Fruit fly (Drosophila melanogaster) whole organism, embryonic: ENCODE measurements around the gene DIP-alpha.

Experiments
- Blimp-1 ChIP-seq: fragments of 200-800 bp; sonication (Bioruptor generic); optimal IDR thresholded peaks from 3 replicates; lab custom pipeline; 2018; ENCODE audit warnings: missing biosample characterization, missing genetic modification characterization, mild to moderate bottlenecking, moderate library complexity, missing genetic modification reagents
- CG10565 ChIP-seq: fragments of 200-800 bp; sonication (Bioruptor generic); optimal IDR thresholded peaks from 3 replicates; lab custom pipeline; 2016; ENCODE audit warnings: missing biosample characterization, mild to moderate bottlenecking, missing genetic modification characterization
- CG10959 ChIP-seq: fragments of 200-800 bp; sonication (Bioruptor generic); IDR thresholded peaks from 2 replicates; pipeline ENCODE4 v1.3.6; 2022; ENCODE audit warnings: missing biosample characterization, missing genetic modification characterization
- CG12744 ChIP-seq: fragments of 200-800 bp; sonication (Bioruptor generic); optimal IDR thresholded peaks from 2 replicates; lab custom pipeline; 2016; ENCODE audit warnings: missing biosample characterization, missing genetic modification characterization
- CG14014 ChIP-seq: fragments of 200-800 bp; sonication (Bioruptor generic); IDR thresholded peaks from 2 replicates; pipeline ENCODE4 v1.3.6; 2022; ENCODE audit warnings: missing biosample characterization, missing genetic modification characterization
- CG14667 ChIP-seq: fragments of 200-800 bp; sonication (Bioruptor generic); IDR thresholded peaks from 2 replicates; pipeline ENCODE4 v1.3.6; 2022; ENCODE audit warnings: missing biosample characterization, missing genetic modification characterization
- CG14860 ChIP-seq: fragments of 200-800 bp; sonication (Bioruptor generic); IDR thresholded peaks from 3 replicates; pipeline ENCODE4 v1.3.6; 2022; ENCODE audit warnings: missing biosample characterization, missing genetic modification characterization; ENCODE audit not compliant: partially characterized antibody
- CG14965 ChIP-seq: fragments of 200-800 bp; sonication (Bioruptor generic); optimal IDR thresholded peaks from 2 replicates; lab custom pipeline; 2016; ENCODE audit warnings: missing biosample characterization, missing genetic modification characterization, borderline replicate concordance
- CG16815 ChIP-seq: fragments of 200-800 bp; sonication (Bioruptor generic); optimal IDR thresholded peaks from 3 replicates; lab custom pipeline; 2017; ENCODE audit warnings: missing biosample characterization, mild to moderate bottlenecking, missing genetic modification characterization
- CG17359 ChIP-seq: fragments of 200-800 bp; sonication (Bioruptor generic); optimal IDR thresholded peaks from 3 replicates; lab custom pipeline; 2018; ENCODE audit warnings: missing biosample characterization, mild to moderate bottlenecking, missing genetic modification characterization, moderate library complexity
- CG17361 ChIP-seq: fragments of 200-800 bp; sonication (Bioruptor generic); IDR thresholded peaks from 3 replicates; pipeline ENCODE4 v1.3.6; 2022; ENCODE audit warnings: missing biosample characterization, missing genetic modification characterization
- CG17829 ChIP-seq: fragments of 200-800 bp; optimal IDR thresholded peaks from 2 replicates; lab custom pipeline; 2019; ENCODE audit warnings: missing biosample characterization, mild to moderate bottlenecking, missing genetic modification characterization, moderate library complexity
- CG18599 ChIP-seq: fragments of 200-800 bp; sonication (Bioruptor generic); optimal IDR thresholded peaks from 3 replicates; lab custom pipeline; 2017; ENCODE audit warnings: missing biosample characterization, missing genetic modification characterization, mild to moderate bottlenecking, moderate library complexity, missing genetic modification reagents
- CG31365 ChIP-seq: fragments of 200-800 bp; sonication (Bioruptor generic); optimal IDR thresholded peaks from 2 replicates; lab custom pipeline; 2018; ENCODE audit warnings: missing biosample characterization, mild to moderate bottlenecking, missing genetic modification characterization
- CG31388 ChIP-seq: fragments of 200-800 bp; sonication (Bioruptor generic); optimal IDR thresholded peaks from 2 replicates; lab custom pipeline; 2016; ENCODE audit warnings: missing biosample characterization, missing genetic modification characterization
- CG3847 ChIP-seq: fragments of 200-800 bp; sonication (Bioruptor generic); IDR thresholded peaks from 2 replicates; pipeline ENCODE4 v1.3.6; 2022; ENCODE audit warnings: missing biosample characterization, missing genetic modification characterization
- CG4424 ChIP-seq: fragments of 200-800 bp; sonication (Bioruptor generic); optimal IDR thresholded peaks from 3 replicates; lab custom pipeline; 2016; ENCODE audit warnings: missing biosample characterization, missing genetic modification characterization
- CG6813 ChIP-seq: fragments of 200-800 bp; sonication (Bioruptor generic); optimal IDR thresholded peaks from 2 replicates; lab custom pipeline; 2017; ENCODE audit warnings: missing biosample characterization, missing genetic modification characterization, mild to moderate bottlenecking, moderate library complexity, missing genetic modification reagents
- CG9932 ChIP-seq: fragments of 200-800 bp; sonication (Bioruptor generic); IDR thresholded peaks from 2 replicates; pipeline ENCODE4 v1.3.6; 2022; ENCODE audit warnings: missing biosample characterization, missing genetic modification characterization
- Gsc ChIP-seq: fragments of 200-800 bp; sonication (Bioruptor generic); IDR thresholded peaks from 2 replicates; pipeline ENCODE4 v1.3.6; 2022; ENCODE audit warnings: missing biosample characterization, missing genetic modification characterization
- Hsf ChIP-seq: fragments of 200-800 bp; sonication (Bioruptor generic); optimal IDR thresholded peaks from 3 replicates; lab custom pipeline; 2016; ENCODE audit warnings: missing biosample characterization, missing genetic modification characterization
- Jarid2 ChIP-seq: fragments of 200-800 bp; sonication (Bioruptor generic); optimal IDR thresholded peaks from 3 replicates; lab custom pipeline; 2017; ENCODE audit warnings: mild to moderate bottlenecking, missing biosample characterization, missing genetic modification reagents, missing genetic modification characterization
- Max ChIP-seq: fragments of 200-800 bp; sonication (Bioruptor generic); optimal IDR thresholded peaks from 2 replicates; lab custom pipeline; 2016; ENCODE audit warnings: missing biosample characterization, mild to moderate bottlenecking, missing genetic modification characterization
- Mrtf ChIP-seq: fragments of 200-800 bp; sonication (Bioruptor generic); IDR thresholded peaks from 3 replicates; pipeline ENCODE4 v1.3.6; 2022; ENCODE audit warnings: missing biosample characterization, missing genetic modification characterization
- Oaz ChIP-seq: fragments of 200-800 bp; sonication (Bioruptor generic); IDR thresholded peaks from 2 replicates; pipeline ENCODE4 v1.3.6; 2022; ENCODE audit warnings: missing biosample characterization, missing genetic modification characterization
- PHDP ChIP-seq: fragments of 200-800 bp; sonication (Bioruptor generic); optimal IDR thresholded peaks from 3 replicates; lab custom pipeline; 2018; ENCODE audit warnings: missing biosample characterization, mild to moderate bottlenecking, missing genetic modification characterization, moderate library complexity
- Ravus ChIP-seq: fragments of 200-800 bp; sonication (Bioruptor generic); IDR thresholded peaks from 2 replicates; pipeline ENCODE4 v1.3.6; 2022; ENCODE audit warnings: missing biosample characterization, missing genetic modification characterization
- Rfx ChIP-seq: fragments of 200-800 bp; sonication (Bioruptor generic); IDR thresholded peaks from 2 replicates; pipeline ENCODE4 v1.3.6; 2022; ENCODE audit warnings: missing biosample characterization, missing genetic modification characterization
- TFAM ChIP-seq: fragments of 200-800 bp; sonication (Bioruptor generic); optimal IDR thresholded peaks from 2 replicates; lab custom pipeline; 2017; ENCODE audit warnings: missing biosample characterization, missing genetic modification characterization, inconsistent platforms
- ab ChIP-seq: fragments of 200-800 bp; sonication (Bioruptor generic); optimal IDR thresholded peaks from 2 replicates; lab custom pipeline; 2016; ENCODE audit warnings: missing biosample characterization, missing genetic modification characterization
- al ChIP-seq: fragments of 200-800 bp; sonication (Bioruptor generic); IDR thresholded peaks from 2 replicates; pipeline ENCODE4 v1.3.6; 2022; ENCODE audit warnings: missing biosample characterization, missing genetic modification characterization
- ash1 ChIP-seq: fragments of 200-800 bp; sonication (Bioruptor generic); optimal IDR thresholded peaks from 2 replicates; lab custom pipeline; 2018; ENCODE audit warnings: missing biosample characterization, mild to moderate bottlenecking, missing genetic modification characterization
- chm ChIP-seq: fragments of 200-800 bp; sonication (Bioruptor generic); IDR thresholded peaks from 2 replicates; pipeline ENCODE4 v1.3.6; 2022; ENCODE audit warnings: missing biosample characterization, missing genetic modification characterization
- ems ChIP-seq: fragments of 200-800 bp; sonication (Bioruptor generic); optimal IDR thresholded peaks from 3 replicates; lab custom pipeline; 2016; ENCODE audit warnings: missing biosample characterization, missing genetic modification characterization
- esg ChIP-seq: fragments of 200-800 bp; sonication (Bioruptor generic); conservative IDR thresholded peaks from 2 replicates; pipeline ENCODE4 v1.3.6; 2022; ENCODE audit warnings: missing biosample characterization, missing genetic modification characterization
- fu2 ChIP-seq: fragments of 200-800 bp; sonication (Bioruptor generic); optimal IDR thresholded peaks from 2 replicates; lab custom pipeline; 2016; ENCODE audit warnings: missing biosample characterization, missing genetic modification characterization
- gt ChIP-seq: fragments of 200-800 bp; sonication (Bioruptor generic); IDR thresholded peaks from 2 replicates; pipeline ENCODE4 v1.3.6; 2022; ENCODE audit warnings: missing biosample characterization, missing genetic modification characterization
- hb ChIP-seq: fragments of 200-800 bp; sonication (Bioruptor generic); IDR thresholded peaks from 3 replicates; pipeline ENCODE4 v1.3.6; 2022; ENCODE audit warnings: missing biosample characterization, missing genetic modification characterization; ENCODE audit not compliant: partially characterized antibody
- kah ChIP-seq: fragments of 200-800 bp; sonication (Bioruptor generic); optimal IDR thresholded peaks from 2 replicates; lab custom pipeline; 2018; ENCODE audit warnings: missing biosample characterization, mild to moderate bottlenecking, missing genetic modification characterization
- mirr ChIP-seq: fragments of 200-800 bp; sonication (Bioruptor generic); optimal IDR thresholded peaks from 3 replicates; lab custom pipeline; 2018; ENCODE audit warnings: missing biosample characterization, mild to moderate bottlenecking, missing genetic modification characterization
- nerfin-1 ChIP-seq: fragments of 200-800 bp; sonication (Bioruptor generic); optimal IDR thresholded peaks from 3 replicates; lab custom pipeline; 2019; ENCODE audit warnings: missing biosample characterization, mild to moderate bottlenecking, missing genetic modification characterization, moderate library complexity
- org-1 ChIP-seq: fragments of 200-800 bp; sonication (Bioruptor generic); optimal IDR thresholded peaks from 2 replicates; lab custom pipeline; 2017; ENCODE audit warnings: missing biosample characterization, missing genetic modification characterization
- pan ChIP-seq, 4 experiments: fragments of >200 bp in 3 of 4; fragments of 200-800 bp in 1 of 4; sonication (Bioruptor generic) in 1 of 4; optimal IDR thresholded peaks in 3 of 4; IDR thresholded peaks in 1 of 4; 2 replicates each; pipeline versions ENCODE4 v1.3.6 to Lab custom; 2017 to 2022; ENCODE audit warnings: missing biosample characterization in 2 of 4, missing genetic modification characterization in 2 of 4, mixed read lengths in 1 of 4
- pzg ChIP-seq: fragments of 200-800 bp; sonication (Bioruptor generic); optimal IDR thresholded peaks from 3 replicates; lab custom pipeline; 2018; ENCODE audit warnings: missing biosample characterization, mild to moderate bottlenecking, missing genetic modification characterization, moderate library complexity
- schlank ChIP-seq: fragments of 200-800 bp; sonication (Bioruptor generic); optimal IDR thresholded peaks from 2 replicates; lab custom pipeline; 2018; ENCODE audit warnings: missing biosample characterization, mild to moderate bottlenecking, missing genetic modification characterization
- slp2 ChIP-seq: fragments of 200-800 bp; sonication (Bioruptor generic); optimal IDR thresholded peaks from 2 replicates; lab custom pipeline; 2016; ENCODE audit warnings: missing biosample characterization, missing genetic modification characterization
- ssp ChIP-seq: fragments of 200-800 bp; sonication (Bioruptor generic); IDR thresholded peaks from 2 replicates; pipeline ENCODE4 v1.3.6; 2022; ENCODE audit warnings: missing biosample characterization, missing genetic modification characterization
- stwl ChIP-seq: fragments of 200-800 bp; sonication (Bioruptor generic); optimal IDR thresholded peaks from 3 replicates; lab custom pipeline; 2018; ENCODE audit warnings: missing biosample characterization, mild to moderate bottlenecking, missing genetic modification characterization, moderate library complexity

DIP-alpha gene

DNA sequence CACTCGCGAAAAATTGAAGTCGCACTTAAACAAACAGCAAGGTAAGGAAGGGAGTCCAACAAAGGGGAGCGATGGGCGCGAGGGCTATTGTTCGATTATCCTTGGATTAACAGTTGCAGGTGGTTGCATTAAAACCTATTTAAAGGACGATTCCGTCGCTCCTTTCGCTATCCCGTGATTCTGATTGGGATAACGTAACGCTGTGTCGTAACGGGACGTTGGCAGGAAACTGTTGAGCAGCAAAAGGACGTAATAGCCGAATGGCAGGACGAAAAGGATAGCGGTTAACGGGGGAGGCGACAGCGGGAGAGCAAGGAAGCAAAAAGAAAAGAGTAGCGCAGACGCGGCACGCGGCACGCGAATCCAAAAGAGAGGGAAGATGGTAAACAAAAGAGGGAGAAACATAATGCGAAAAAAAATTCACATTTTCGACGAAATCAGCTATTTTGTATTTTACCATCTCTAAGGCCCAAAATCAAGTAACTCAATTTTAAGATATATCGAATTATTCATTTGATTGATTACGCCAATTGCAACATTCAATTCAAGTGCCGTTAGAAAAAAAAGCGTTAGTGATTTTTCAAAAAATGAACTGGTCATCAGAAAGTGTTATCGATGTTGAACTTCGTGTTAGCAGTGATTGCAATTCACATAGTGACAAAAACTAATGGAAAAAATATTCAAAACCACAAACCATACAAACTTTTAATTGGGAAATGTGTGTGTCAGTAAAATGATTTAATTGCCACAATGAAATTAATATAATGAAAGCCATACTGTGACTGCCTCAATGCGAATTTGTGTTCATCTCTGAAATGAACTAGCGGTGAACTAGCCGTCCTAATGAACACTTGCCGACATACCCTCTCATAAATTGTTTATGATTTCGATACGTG, 89.1 kb downstream of the DIP-alpha start, which contains the start of the genes CG10804 and CG10802 (continued):
- TF ChIP-seq Oaz (GFP tag; lab: Robert Waterston, UW) (peak; percentile 68), chm (GFP tag; lab: Robert Waterston, UW) (peak; percentile 64; the same call in 1 of the 2 replicates), CG14667 (GFP tag; lab: Robert Waterston, UW) (peak; percentile 82), CG10565 (GFP tag; lab: Kevin White, UChicago) (peak; percentile 49), org-1 (GFP tag; lab: Kevin White, UChicago) (no peak), Max (peak; percentile 64), ash1 (no peak), al (GFP tag; lab: Robert Waterston, UW) (peak; percentile 85), Ravus (GFP tag; lab: Robert Waterston, UW) (no peak), CG12744 (peak; percentile 62), CG17359 (peak; percentile 53), CG14014 (GFP tag; lab: Robert Waterston, UW) (peak; percentile 82), ems (GFP tag; lab: Kevin White, UChicago) (peak; percentile 83), CG3847 (peak; percentile 79), CG31388 (GFP tag; lab: Kevin White, UChicago) (no peak), pzg (peak; percentile 63), mirr (no peak), Rfx (GFP tag; lab: Robert Waterston, UW) (peak; percentile 93), Jarid2 (GFP tag; lab: Kevin White, UChicago) (no peak), nerfin-1 (tag; lab: Kevin White, UChicago) (peak; percentile 54), esg (GFP tag; lab: Robert Waterston, UW) (peak; percentile 83), CG17829 (tag; lab: Kevin White, UChicago) (peak; percentile 72), CG17361 (GFP tag; lab: Robert Waterston, UW) (peak; percentile 82), schlank (tag; lab: Kevin White, UChicago) (peak; percentile 42), CG9932 (GFP tag; lab: Robert Waterston, UW) (peak; percentile 91), CG14965 (GFP tag; lab: Kevin White, UChicago) (no peak), Hsf (GFP tag; lab: Kevin White, UChicago) (peak; percentile 82), CG6813 (no peak), CG16815 (GFP tag; lab: Kevin White, UChicago) (peak; percentile 52), Blimp-1 (GFP tag; lab: Kevin White, UChicago) (peak; percentile 56), gt (GFP tag; lab: Robert Waterston, UW) (peak; percentile 37), CG18599 (GFP tag; lab: Kevin White, UChicago) (peak; percentile 70), CG4424 (GFP tag; lab: Kevin White, UChicago) (peak; percentile 72), TFAM (GFP tag; lab: Kevin White, UChicago) (no peak), hb (GFP tag; lab: Robert Waterston, UW) (no peak), CG31365 (tag; lab: Kevin White, UChicago) (no peak), Mrtf (GFP tag; lab: Robert Waterston, UW) (peak; percentile 70), Gsc (GFP tag; lab: Robert Waterston, UW) (no peak; the same call in 1 of the 2 replicates), CG10959 (peak; percentile 63), CG14860 (peak; percentile 57; the same call in 2 of the 3 replicates), ssp (peak; percentile 78), slp2 (GFP tag; lab: Kevin White, UChicago) (peak; percentile 80), fu2 (GFP tag; lab: Kevin White, UChicago) (peak; percentile 74), ab (peak; percentile 66), kah (GFP tag; lab: Kevin White, UChicago) (no peak), PHDP (tag; lab: Kevin White, UChicago) (peak; percentile 58), pan (optimal IDR thresholded peaks at IDR 0.05; lab: Kevin White, UChicago) (no peak), pan (GFP tag; optimal IDR thresholded peaks at IDR 0.05 in 1 of 2, IDR thresholded peaks at IDR 0.05 in 1 of 2) (peak in 1 of 2 experiments; percentile 90), stwl (tag; lab: Kevin White, UChicago) (peak; percentile 77)
